Fruit fly (Drosophila melanogaster) whole organism, embryonic: ENCODE results near the gene vito.

ENCODE experiments used
- BEAF-32 ChIP-seq: fragments of 200-800 bp; sonication (Bioruptor generic); optimal IDR thresholded peaks from 3 replicates; lab custom pipeline; 2017; ENCODE audit warnings: missing biosample characterization, missing genetic modification characterization, mild to moderate bottlenecking, moderate library complexity, missing genetic modification reagents
- Bteb2 ChIP-seq: fragments of 200-800 bp; sonication (Bioruptor generic); optimal IDR thresholded peaks from 2 replicates; lab custom pipeline; 2016; ENCODE audit warnings: missing biosample characterization, missing genetic modification characterization
- CG10654 ChIP-seq: fragments of 200-800 bp; sonication (Bioruptor generic); optimal IDR thresholded peaks from 2 replicates; lab custom pipeline; 2016; ENCODE audit warnings: missing biosample characterization, missing genetic modification characterization
- CG12155 ChIP-seq: fragments of 200-800 bp; sonication (Bioruptor generic); optimal IDR thresholded peaks from 3 replicates; lab custom pipeline; 2016; ENCODE audit warnings: missing biosample characterization, missing genetic modification characterization
- CG13287 ChIP-seq: fragments of 200-800 bp; sonication (Bioruptor generic); IDR thresholded peaks from 2 replicates; pipeline ENCODE4 v1.3.6; 2022; ENCODE audit warnings: missing biosample characterization, missing genetic modification characterization; ENCODE audit not compliant: partially characterized antibody
- CG13624 ChIP-seq: fragments of 200-800 bp; sonication (Bioruptor generic); optimal IDR thresholded peaks from 2 replicates; lab custom pipeline; 2016; ENCODE audit warnings: missing biosample characterization, missing genetic modification characterization
- CG15514 ChIP-seq: fragments of 200-800 bp; sonication (Bioruptor generic); optimal IDR thresholded peaks from 3 replicates; lab custom pipeline; 2017; ENCODE audit warnings: missing biosample characterization, missing genetic modification characterization, mild to moderate bottlenecking, moderate library complexity, missing genetic modification reagents
- CG15601 ChIP-seq: fragments of 200-800 bp; sonication (Bioruptor generic); optimal IDR thresholded peaks from 3 replicates; lab custom pipeline; 2019; ENCODE audit warnings: missing biosample characterization, mild to moderate bottlenecking, missing genetic modification characterization, moderate library complexity
- CG1792 ChIP-seq: fragments of 200-800 bp; sonication (Bioruptor generic); optimal IDR thresholded peaks from 2 replicates; lab custom pipeline; 2016; ENCODE audit warnings: missing biosample characterization, missing genetic modification characterization
- CG18764 ChIP-seq: fragments of 200-800 bp; sonication (Bioruptor generic); optimal IDR thresholded peaks from 3 replicates; lab custom pipeline; 2016; ENCODE audit warnings: missing biosample characterization, missing genetic modification characterization
- CG2116 ChIP-seq: fragments of 200-800 bp; sonication (Bioruptor generic); optimal IDR thresholded peaks from 3 replicates; lab custom pipeline; 2018; ENCODE audit warnings: missing biosample characterization, mild to moderate bottlenecking, missing genetic modification characterization
- CG3281 ChIP-seq: fragments of 200-800 bp; sonication (Bioruptor generic); optimal IDR thresholded peaks from 3 replicates; lab custom pipeline; 2017; ENCODE audit warnings: missing biosample characterization, mild to moderate bottlenecking, missing genetic modification characterization
- CG3838 ChIP-seq: fragments of 200-800 bp; sonication (Bioruptor generic); optimal IDR thresholded peaks from 3 replicates; lab custom pipeline; 2016; ENCODE audit warnings: missing biosample characterization, missing genetic modification characterization
- CG5245 ChIP-seq: fragments of 200-800 bp; sonication (Bioruptor generic); optimal IDR thresholded peaks from 3 replicates; lab custom pipeline; 2016; ENCODE audit warnings: missing biosample characterization, missing genetic modification characterization
- CG6654 ChIP-seq: fragments of 200-800 bp; sonication (Bioruptor generic); optimal IDR thresholded peaks from 2 replicates; lab custom pipeline; 2017; ENCODE audit warnings: missing biosample characterization, mild to moderate bottlenecking, missing genetic modification characterization
- CG6765 ChIP-seq: fragments of 200-800 bp; sonication (Bioruptor generic); optimal IDR thresholded peaks from 3 replicates; lab custom pipeline; 2017; ENCODE audit warnings: missing biosample characterization, mild to moderate bottlenecking, missing genetic modification characterization
- Dad ChIP-seq: fragments of 200-800 bp; sonication (Bioruptor generic); optimal IDR thresholded peaks from 3 replicates; lab custom pipeline; 2016; ENCODE audit warnings: missing biosample characterization, missing genetic modification characterization
- Dp ChIP-seq: fragments of 200-800 bp; sonication (Bioruptor generic); optimal IDR thresholded peaks from 2 replicates; lab custom pipeline; 2018; ENCODE audit warnings: missing biosample characterization, mild to moderate bottlenecking, missing genetic modification characterization, moderate library complexity
- Dref ChIP-seq: fragments of 200-800 bp; sonication (Bioruptor generic); IDR thresholded peaks from 2 replicates; pipeline ENCODE4 v1.3.6; 2022; ENCODE audit warnings: missing biosample characterization, missing genetic modification characterization
- ERR ChIP-seq: fragments of 200-800 bp; sonication (Bioruptor generic); optimal IDR thresholded peaks from 2 replicates; lab custom pipeline; 2016; ENCODE audit warnings: missing biosample characterization, missing genetic modification characterization
- Hr3 ChIP-seq: fragments of 200-800 bp; sonication (Bioruptor generic); optimal IDR thresholded peaks from 3 replicates; lab custom pipeline; 2016; ENCODE audit warnings: missing biosample characterization, missing genetic modification characterization
- Max ChIP-seq: fragments of 200-800 bp; sonication (Bioruptor generic); optimal IDR thresholded peaks from 2 replicates; lab custom pipeline; 2016; ENCODE audit warnings: missing biosample characterization, mild to moderate bottlenecking, missing genetic modification characterization
- Rfx ChIP-seq: fragments of 200-800 bp; sonication (Bioruptor generic); IDR thresholded peaks from 2 replicates; pipeline ENCODE4 v1.3.6; 2022; ENCODE audit warnings: missing biosample characterization, missing genetic modification characterization
- Rx ChIP-seq: fragments of 200-800 bp; sonication (Bioruptor generic); IDR thresholded peaks from 2 replicates; pipeline ENCODE4 v1.3.6; 2022; ENCODE audit warnings: missing biosample characterization, missing genetic modification characterization
- Scr ChIP-seq: fragments of 200-800 bp; sonication (Bioruptor generic); IDR thresholded peaks from 2 replicates; pipeline ENCODE4 v1.3.6; 2022; ENCODE audit warnings: missing biosample characterization, missing genetic modification characterization; ENCODE audit not compliant: partially characterized antibody
- Xbp1 ChIP-seq: fragments of 200-800 bp; sonication (Bioruptor generic); optimal IDR thresholded peaks from 3 replicates; lab custom pipeline; 2016; ENCODE audit warnings: missing biosample characterization, mild to moderate bottlenecking, missing genetic modification characterization
- az2 ChIP-seq: fragments of 200-800 bp; sonication (Bioruptor generic); optimal IDR thresholded peaks from 3 replicates; lab custom pipeline; 2016; ENCODE audit warnings: missing biosample characterization, missing genetic modification characterization
- bsh ChIP-seq, 2 experiments: fragments of 200-800 bp; sonication (Bioruptor generic); optimal IDR thresholded peaks; 2 replicates each; lab custom pipeline; 2017 to 2018; ENCODE audit warnings: mild to moderate bottlenecking in 2 of 2, missing biosample characterization in 2 of 2, missing genetic modification characterization in 2 of 2, moderate library complexity in 1 of 2
- chinmo ChIP-seq: fragments of 200-800 bp; sonication (Bioruptor generic); IDR thresholded peaks from 4 replicates; pipeline ENCODE4 v1.3.6; 2022; ENCODE audit warnings: missing biosample characterization, missing genetic modification characterization; ENCODE audit not compliant: partially characterized antibody
- ci ChIP-seq: fragments of 200-800 bp; sonication (Bioruptor generic); IDR thresholded peaks from 3 replicates; pipeline ENCODE4 v1.3.6; 2022; ENCODE audit warnings: missing biosample characterization, missing genetic modification characterization
- ems ChIP-seq: fragments of 200-800 bp; sonication (Bioruptor generic); optimal IDR thresholded peaks from 3 replicates; lab custom pipeline; 2016; ENCODE audit warnings: missing biosample characterization, missing genetic modification characterization
- esg ChIP-seq: fragments of 200-800 bp; sonication (Bioruptor generic); conservative IDR thresholded peaks from 2 replicates; pipeline ENCODE4 v1.3.6; 2022; ENCODE audit warnings: missing biosample characterization, missing genetic modification characterization
- gcm ChIP-seq: fragments of 200-800 bp; sonication (Bioruptor generic); optimal IDR thresholded peaks from 2 replicates; lab custom pipeline; 2019; ENCODE audit warnings: missing biosample characterization, mild to moderate bottlenecking, missing genetic modification characterization, moderate library complexity
- gfzf ChIP-seq: fragments of 200-800 bp; sonication (Bioruptor generic); optimal IDR thresholded peaks from 2 replicates; lab custom pipeline; 2016; ENCODE audit warnings: missing biosample characterization, mild to moderate bottlenecking, missing genetic modification characterization, moderate library complexity
- her ChIP-seq: fragments of 200-800 bp; sonication (Bioruptor generic); optimal IDR thresholded peaks from 2 replicates; lab custom pipeline; 2016; ENCODE audit warnings: missing biosample characterization, missing genetic modification characterization
- hkb ChIP-seq, 2 experiments: fragments of 200-800 bp in 1 of 2; fragments of >200 bp in 1 of 2; sonication (Bioruptor generic) in 1 of 2; IDR thresholded peaks in 1 of 2; optimal IDR thresholded peaks in 1 of 2; 2 replicates each; pipeline versions ENCODE4 v1.3.6 to Lab custom; 2017 to 2022; ENCODE audit warnings: missing biosample characterization in 1 of 2, missing genetic modification characterization in 1 of 2
- ind ChIP-seq: fragments of 200-800 bp; sonication (Bioruptor generic); optimal IDR thresholded peaks from 3 replicates; lab custom pipeline; 2016; ENCODE audit warnings: missing biosample characterization, missing genetic modification characterization
- kah ChIP-seq: fragments of 200-800 bp; sonication (Bioruptor generic); optimal IDR thresholded peaks from 2 replicates; lab custom pipeline; 2018; ENCODE audit warnings: missing biosample characterization, mild to moderate bottlenecking, missing genetic modification characterization
- kay ChIP-seq: fragments of 200-800 bp; sonication (Bioruptor generic); optimal IDR thresholded peaks from 2 replicates; lab custom pipeline; 2016; ENCODE audit warnings: missing biosample characterization, missing genetic modification characterization
- klu ChIP-seq: fragments of 200-800 bp; sonication (Bioruptor generic); IDR thresholded peaks from 2 replicates; pipeline ENCODE4 v1.3.6; 2022; ENCODE audit warnings: missing biosample characterization, missing genetic modification characterization
- pros ChIP-seq: fragments of 200-800 bp; sonication (Bioruptor generic); optimal IDR thresholded peaks from 3 replicates; lab custom pipeline; 2019; ENCODE audit warnings: missing biosample characterization, mild to moderate bottlenecking, missing genetic modification characterization, moderate library complexity
- pzg ChIP-seq: fragments of 200-800 bp; sonication (Bioruptor generic); optimal IDR thresholded peaks from 3 replicates; lab custom pipeline; 2018; ENCODE audit warnings: missing biosample characterization, mild to moderate bottlenecking, missing genetic modification characterization, moderate library complexity
- scrt ChIP-seq: fragments of 200-800 bp; sonication (Bioruptor generic); optimal IDR thresholded peaks from 2 replicates; lab custom pipeline; 2018; ENCODE audit warnings: missing biosample characterization, mild to moderate bottlenecking, missing genetic modification characterization, moderate library complexity
- stc ChIP-seq: fragments of 200-800 bp; sonication (Bioruptor generic); IDR thresholded peaks from 2 replicates; pipeline ENCODE4 v1.3.6; 2022; ENCODE audit warnings: missing biosample characterization, missing genetic modification characterization
- tap ChIP-seq: fragments of 200-800 bp; optimal IDR thresholded peaks from 3 replicates; lab custom pipeline; 2019; ENCODE audit warnings: missing biosample characterization, mild to moderate bottlenecking, missing genetic modification characterization, moderate library complexity
- unc-4 ChIP-seq: fragments of 200-800 bp; sonication (Bioruptor generic); IDR thresholded peaks from 2 replicates; pipeline ENCODE4 v1.3.6; 2022; ENCODE audit warnings: missing biosample characterization, missing genetic modification characterization; ENCODE audit not compliant: partially characterized antibody
- unpg ChIP-seq: fragments of 200-800 bp; sonication (Bioruptor generic); optimal IDR thresholded peaks from 3 replicates; lab custom pipeline; 2018; ENCODE audit warnings: missing biosample characterization, mild to moderate bottlenecking, missing genetic modification characterization, moderate library complexity
- zf30C ChIP-seq: fragments of 200-800 bp; sonication (Bioruptor generic); optimal IDR thresholded peaks from 3 replicates; lab custom pipeline; 2018; ENCODE audit warnings: missing biosample characterization, mild to moderate bottlenecking, missing genetic modification characterization
- zfh2 ChIP-seq: fragments of 200-800 bp; sonication (Bioruptor generic); optimal IDR thresholded peaks from 2 replicates; lab custom pipeline; 2016; ENCODE audit warnings: missing biosample characterization, missing genetic modification characterization

vito gene

dm6 chr3L:5789663-5790062, 12.5 kb upstream of the vito start (continued):
- no peak for TF ChIP-seq chinmo (GFP tag; lab: Robert Waterston, UW)
- peak; percentile 35 for TF ChIP-seq ind (GFP tag; lab: Kevin White, UChicago)
- peak; percentile 17 for TF ChIP-seq CG12155 (GFP tag; lab: Kevin White, UChicago)
- TF ChIP-seq CG6765 (GFP tag; lab: Kevin White, UChicago) = peak; percentile 51
- TF ChIP-seq Rfx (GFP tag; lab: Robert Waterston, UW) = peak; percentile 36
- peak; percentile 17 for TF ChIP-seq kay
- peak; percentile 48; the same call in 1 of the 2 replicates for TF ChIP-seq CG13287 (GFP tag; lab: Robert Waterston, UW)
- peak; percentile 38 for TF ChIP-seq zfh2 (GFP tag; lab: Kevin White, UChicago)
- TF ChIP-seq Dp (GFP tag; lab: Kevin White, UChicago) = peak; percentile 93
- TF ChIP-seq CG3281 = peak; percentile 34
- TF ChIP-seq ems (GFP tag; lab: Kevin White, UChicago) = peak; percentile 48
- peak; percentile 32 for TF ChIP-seq az2 (GFP tag; lab: Kevin White, UChicago)
- no peak for TF ChIP-seq zf30C (GFP tag; lab: Kevin White, UChicago)
- peak; percentile 13 for TF ChIP-seq Bteb2
- TF ChIP-seq CG13624 (GFP tag; lab: Kevin White, UChicago) = peak; percentile 65
- TF ChIP-seq stc (GFP tag; lab: Robert Waterston, UW) = peak; percentile 34; the same call in 1 of the 2 replicates
- TF ChIP-seq BEAF-32 (GFP tag; lab: Kevin White, UChicago) = peak; percentile 30
- TF ChIP-seq CG10654 = peak; percentile 23
- TF ChIP-seq CG3838 (GFP tag; lab: Kevin White, UChicago) = no peak
- peak; percentile 79 for TF ChIP-seq CG15514
- TF ChIP-seq scrt (GFP tag; lab: Kevin White, UChicago) = peak; percentile 84
- TF ChIP-seq CG6654 = no peak
- TF ChIP-seq unc-4 = 0 out of 2 replicates have a peak, but pooled peaks have one; percentile 26
- TF ChIP-seq Rx (GFP tag; lab: Robert Waterston, UW) = peak; percentile 21; the same call in 1 of the 2 replicates
- TF ChIP-seq kah (GFP tag; lab: Kevin White, UChicago) = peak; percentile 91
- TF ChIP-seq Hr3 = no peak
- peak; percentile 66 for TF ChIP-seq pzg (GFP tag; lab: Kevin White, UChicago)
- peak; percentile 63 for TF ChIP-seq CG15601
- TF ChIP-seq esg (GFP tag; lab: Robert Waterston, UW) = peak; percentile 34; the same call in 1 of the 2 replicates
- peak; percentile 11 for TF ChIP-seq Max (GFP tag; lab: Kevin White, UChicago)
- TF ChIP-seq unpg = peak; percentile 45
- no peak for TF ChIP-seq CG18764 (GFP tag; lab: Kevin White, UChicago)
- peak; percentile 52; the same call in 1 of the 2 replicates for TF ChIP-seq klu
- peak in 1 of 2 experiments; percentile 37 for TF ChIP-seq bsh (GFP tag; optimal IDR thresholded peaks at IDR 0.05; lab: Kevin White, UChicago)
- peak; percentile 1 for TF ChIP-seq gcm (GFP tag; lab: Kevin White, UChicago)
- peak; percentile 30; the same call in 1 of the 2 replicates for TF ChIP-seq Scr (GFP tag; lab: Robert Waterston, UW)
- TF ChIP-seq Dad (GFP tag; lab: Kevin White, UChicago) = peak; percentile 18
- TF ChIP-seq CG1792 (GFP tag; lab: Kevin White, UChicago) = peak; percentile 44
- TF ChIP-seq pros (GFP tag; lab: Kevin White, UChicago) = no peak
- peak; percentile 32 for TF ChIP-seq gfzf
- TF ChIP-seq her (GFP tag; lab: Kevin White, UChicago) = peak; percentile 54
- TF ChIP-seq Dref (GFP tag; lab: Robert Waterston, UW) = peak; percentile 59
- peak; percentile 27 for TF ChIP-seq CG5245
- TF ChIP-seq hkb (optimal IDR thresholded peaks at IDR 0.05; lab: Kevin White, UChicago) = no peak
- peak; percentile 66 for TF ChIP-seq hkb (GFP tag; IDR thresholded peaks at IDR 0.05; lab: Robert Waterston, UW)
- peak; percentile 45 for TF ChIP-seq CG2116 (GFP tag; lab: Kevin White, UChicago)
- TF ChIP-seq Xbp1 (GFP tag; lab: Kevin White, UChicago) = peak; percentile 38
- no peak; the same call in 2 of the 3 replicates for TF ChIP-seq ci
- TF ChIP-seq tap (tag; lab: Kevin White, UChicago) = no peak
- peak; percentile 33 for TF ChIP-seq ERR (GFP tag; lab: Kevin White, UChicago)
